Fruit fly (Drosophila melanogaster): ENCODE data around the gene Arf1.
A peak's percentile ranks its signal among the peaks of the same experiment; 100 is the strongest.

The Arf1 gene

DNA sequence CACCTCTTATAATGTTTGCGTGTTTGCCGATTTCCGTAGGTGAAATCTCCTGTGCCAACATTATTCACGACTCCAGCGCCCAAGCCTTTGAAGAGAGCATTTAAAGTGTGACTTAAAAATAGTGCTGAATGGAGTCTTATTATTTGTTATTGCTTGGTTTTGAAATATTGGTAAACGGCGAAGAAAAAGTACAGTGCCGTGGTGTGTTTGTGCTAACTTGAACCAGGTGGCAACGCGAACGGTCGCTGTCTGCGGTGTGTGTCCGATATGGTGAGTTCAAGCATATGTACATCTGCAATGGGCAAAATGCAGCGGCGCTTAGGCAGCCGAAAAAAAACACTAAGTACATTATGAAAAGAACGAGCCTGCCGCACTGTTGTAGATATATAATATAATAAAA is 5.9 kb upstream of the Arf1 start (continued):
- TF ChIP-seq bowl (GFP tag; IDR thresholded peaks at IDR 0.05) = no peak
- TF ChIP-seq CG9437 (GFP tag; optimal IDR thresholded peaks at IDR 0.05) = no peak
- TF ChIP-seq CG15601 (tag; optimal IDR thresholded peaks at IDR 0.05) = no peak
- TF ChIP-seq CG2199 (GFP tag; IDR thresholded peaks at IDR 0.05) = no peak
- no peak for TF ChIP-seq CG13424 (tag; optimal IDR thresholded peaks at IDR 0.05)
- no peak for TF ChIP-seq CG17361 (GFP tag; IDR thresholded peaks at IDR 0.05)
- TF ChIP-seq sqz (GFP tag; optimal IDR thresholded peaks at IDR 0.05) = no peak
- 0 out of 2 replicates have a peak, but pooled peaks have one; percentile 25 for TF ChIP-seq E2f2 (GFP tag; IDR thresholded peaks at IDR 0.05)
- no peak for TF ChIP-seq CG4328 (GFP tag; optimal IDR thresholded peaks at IDR 0.05)
- peak; percentile 50 for TF ChIP-seq Med (GFP tag)
- TF ChIP-seq CG4617 (GFP tag; optimal IDR thresholded peaks at IDR 0.05; ENCODE audit: borderline replicate concordance) = peak; percentile 15
- peak; percentile 37 for TF ChIP-seq nom (GFP tag; optimal IDR thresholded peaks at IDR 0.05)
- peak; percentile 0 for TF ChIP-seq CG7271 (tag; optimal IDR thresholded peaks at IDR 0.05)
- TF ChIP-seq BEAF-32 (GFP tag; optimal IDR thresholded peaks at IDR 0.05) = peak; percentile 21
- TF ChIP-seq Dip2 (GFP tag; IDR thresholded peaks at IDR 0.05) = no peak
- no peak for TF ChIP-seq lab (GFP tag; optimal IDR thresholded peaks at IDR 0.05)
- no peak for TF ChIP-seq CG14965 (GFP tag; optimal IDR thresholded peaks at IDR 0.05; ENCODE audit: borderline replicate concordance)
- TF ChIP-seq CG12299 (tag; optimal IDR thresholded peaks at IDR 0.05) = no peak
- no peak for TF ChIP-seq CG13775 (GFP tag; optimal IDR thresholded peaks at IDR 0.05)
- no peak for TF ChIP-seq eve (GFP tag; optimal IDR thresholded peaks at IDR 0.05)
- TF ChIP-seq Meics (GFP tag; optimal IDR thresholded peaks at IDR 0.05) = no peak
- no peak for TF ChIP-seq Mad (GFP tag; optimal IDR thresholded peaks at IDR 0.05)
- TF ChIP-seq B-H1 (GFP tag; IDR thresholded peaks at IDR 0.05) = no peak

DNA sequence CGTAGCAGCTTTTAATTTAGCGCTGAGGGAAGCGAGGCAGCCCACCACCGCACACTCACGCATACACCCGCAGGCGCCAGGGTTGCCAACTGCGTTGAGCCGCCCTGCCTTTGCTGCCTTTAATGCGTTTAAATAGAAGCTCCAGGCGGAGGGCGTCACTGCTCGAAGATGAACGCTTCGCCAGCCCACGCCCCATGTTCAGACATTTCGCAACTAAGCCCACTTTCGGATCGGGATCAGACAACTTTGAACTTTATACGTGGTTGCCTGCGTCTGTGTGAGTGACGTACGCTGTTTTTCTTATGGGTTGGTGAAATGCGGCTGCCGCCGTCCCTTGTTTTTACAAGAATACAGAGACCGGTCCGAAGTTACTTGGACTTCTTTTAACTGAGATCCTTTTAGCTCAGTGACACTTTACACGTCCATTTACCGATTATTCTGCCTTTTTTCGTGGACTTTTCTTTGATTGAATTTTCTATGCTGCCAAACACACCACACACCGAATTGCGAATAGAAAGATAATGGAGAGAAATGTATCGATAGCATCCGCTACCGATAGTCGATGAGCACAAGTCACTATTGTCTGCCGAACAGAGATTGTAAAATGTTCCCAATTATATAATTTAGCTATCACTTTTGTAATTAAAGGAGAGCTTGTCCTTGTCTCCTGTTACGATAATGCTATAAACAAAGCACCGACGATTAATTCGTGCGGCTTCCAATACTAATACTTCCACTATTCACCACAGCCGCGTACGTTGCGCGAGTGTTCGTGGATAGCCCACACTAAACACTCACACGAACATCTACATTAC is 794 bp downstream of the Arf1 start:
- TF ChIP-seq CG14014 (GFP tag; IDR thresholded peaks at IDR 0.05) (peak; percentile 34; the same call in 1 of the 2 replicates), CG2202 (tag; optimal IDR thresholded peaks at IDR 0.05) (no peak), bowl (GFP tag; IDR thresholded peaks at IDR 0.05) (no peak), Hmr (GFP tag; optimal IDR thresholded peaks at IDR 0.05) (no peak), salm (tag; optimal IDR thresholded peaks at IDR 0.05) (no peak), CG1603 (tag; optimal IDR thresholded peaks at IDR 0.05) (peak; percentile 46), CG42726 (GFP tag; IDR thresholded peaks at IDR 0.05; ENCODE audit: partially characterized antibody) (0 out of 2 replicates have a peak, but pooled peaks have one; percentile 27), fru (optimal IDR thresholded peaks at IDR 0.05) (no peak), tup (GFP tag; optimal IDR thresholded peaks at IDR 0.05) (no peak), Rx (GFP tag; IDR thresholded peaks at IDR 0.05) (no peak), Opbp (GFP tag; IDR thresholded peaks at IDR 0.05; ENCODE audit: partially characterized antibody) (peak; percentile 65; the same call in 2 of the 3 replicates), Asciz (GFP tag; optimal IDR thresholded peaks at IDR 0.05) (no peak), CG7928 (GFP tag; optimal IDR thresholded peaks at IDR 0.05) (peak; percentile 6), E2f2 (GFP tag; IDR thresholded peaks at IDR 0.05) (no peak), CG9727 (GFP tag; optimal IDR thresholded peaks at IDR 0.05) (peak; percentile 11), Camta (GFP tag; optimal IDR thresholded peaks at IDR 0.05) (no peak), Pdp1 (GFP tag; optimal IDR thresholded peaks at IDR 0.05) (peak in 1 of 2 experiments; percentile 73), CG8290 (GFP tag; optimal IDR thresholded peaks at IDR 0.05) (no peak), CG8290 (tag; optimal IDR thresholded peaks at IDR 0.05) (peak in 1 of 2 experiments; percentile 51), CG11695 (GFP tag; IDR thresholded peaks at IDR 0.05) (0 out of 3 replicates have a peak, but pooled peaks have one; percentile 13), CG17385 (GFP tag; optimal IDR thresholded peaks at IDR 0.05) (no peak), CG11723 (GFP tag; optimal IDR thresholded peaks at IDR 0.05) (no peak), lov (optimal IDR thresholded peaks at IDR 0.05) (no peak), lov (GFP tag; IDR thresholded peaks at IDR 0.05) (no peak), CG4730 (GFP tag; IDR thresholded peaks at IDR 0.05) (no peak), Fer1 (GFP tag; optimal IDR thresholded peaks at IDR 0.05) (no peak), otp (GFP tag; IDR thresholded peaks at IDR 0.05) (no peak), CG7271 (tag; optimal IDR thresholded peaks at IDR 0.05) (no peak), Drgx (GFP tag; IDR thresholded peaks at IDR 0.05) (peak; percentile 33; the same call in 1 of the 2 replicates)

All from whole organism, embryonic.